Fruit fly (Drosophila melanogaster) whole organism, embryonic: ENCODE results near the gene bwa.

Experiments
- CG11398 ChIP-seq: fragments of 200-800 bp; sonication (Bioruptor generic); optimal IDR thresholded peaks from 2 replicates; lab custom pipeline; 2016; ENCODE audit warnings: missing biosample characterization, missing genetic modification characterization
- CG12219 ChIP-seq: fragments of 200-800 bp; sonication (Bioruptor generic); optimal IDR thresholded peaks from 3 replicates; lab custom pipeline; 2018; ENCODE audit warnings: missing biosample characterization, mild to moderate bottlenecking, missing genetic modification characterization
- CG12769 ChIP-seq: fragments of 200-800 bp; sonication (Bioruptor generic); optimal IDR thresholded peaks from 2 replicates; lab custom pipeline; 2019; ENCODE audit warnings: missing biosample characterization, mild to moderate bottlenecking, missing genetic modification characterization, moderate library complexity
- CG15514 ChIP-seq: fragments of 200-800 bp; sonication (Bioruptor generic); optimal IDR thresholded peaks from 3 replicates; lab custom pipeline; 2017; ENCODE audit warnings: missing biosample characterization, missing genetic modification characterization, mild to moderate bottlenecking, moderate library complexity, missing genetic modification reagents
- CG16815 ChIP-seq: fragments of 200-800 bp; sonication (Bioruptor generic); optimal IDR thresholded peaks from 3 replicates; lab custom pipeline; 2017; ENCODE audit warnings: missing biosample characterization, mild to moderate bottlenecking, missing genetic modification characterization
- CG16863 ChIP-seq: fragments of 200-800 bp; sonication (Bioruptor generic); optimal IDR thresholded peaks from 3 replicates; lab custom pipeline; 2016; ENCODE audit warnings: missing biosample characterization, missing genetic modification characterization
- CG2129 ChIP-seq: fragments of 200-800 bp; sonication (Bioruptor generic); IDR thresholded peaks from 2 replicates; pipeline ENCODE4 v1.3.6; 2022; ENCODE audit warnings: missing biosample characterization, missing genetic modification characterization; ENCODE audit not compliant: partially characterized antibody
- CG2202 ChIP-seq: fragments of 200-800 bp; sonication (Bioruptor generic); optimal IDR thresholded peaks from 2 replicates; lab custom pipeline; 2018; ENCODE audit warnings: missing biosample characterization, mild to moderate bottlenecking, missing genetic modification characterization
- CG2678 ChIP-seq: fragments of 200-800 bp; sonication (Bioruptor generic); optimal IDR thresholded peaks from 3 replicates; lab custom pipeline; 2019; ENCODE audit warnings: missing biosample characterization, mild to moderate bottlenecking, missing genetic modification characterization, moderate library complexity
- CG2889 ChIP-seq: fragments of 200-800 bp; sonication (Bioruptor generic); IDR thresholded peaks from 3 replicates; pipeline ENCODE4 v1.3.6; 2022; ENCODE audit warnings: missing biosample characterization, missing genetic modification characterization
- CG3065 ChIP-seq: fragments of 200-800 bp; sonication (Bioruptor generic); optimal IDR thresholded peaks from 2 replicates; lab custom pipeline; 2016; ENCODE audit warnings: missing biosample characterization, missing genetic modification characterization
- CG3163 ChIP-seq: fragments of 200-800 bp; sonication (Bioruptor generic); optimal IDR thresholded peaks from 3 replicates; lab custom pipeline; 2016; ENCODE audit warnings: missing biosample characterization, missing genetic modification characterization
- CG32767 ChIP-seq: fragments of 200-800 bp; sonication (Bioruptor generic); IDR thresholded peaks from 2 replicates; pipeline ENCODE4 v1.3.6; 2022; ENCODE audit warnings: missing biosample characterization, missing genetic modification characterization
- CG5245 ChIP-seq: fragments of 200-800 bp; sonication (Bioruptor generic); optimal IDR thresholded peaks from 3 replicates; lab custom pipeline; 2016; ENCODE audit warnings: missing biosample characterization, missing genetic modification characterization
- CG6854 ChIP-seq: fragments of 200-800 bp; sonication (Bioruptor generic); optimal IDR thresholded peaks from 3 replicates; lab custom pipeline; 2017; ENCODE audit warnings: missing biosample characterization, mild to moderate bottlenecking, missing genetic modification characterization
- CG7928 ChIP-seq: fragments of 200-800 bp; sonication (Bioruptor generic); optimal IDR thresholded peaks from 2 replicates; lab custom pipeline; 2017; ENCODE audit warnings: missing biosample characterization, mild to moderate bottlenecking, missing genetic modification characterization
- CG8944 ChIP-seq: fragments of 200-800 bp; sonication (Bioruptor generic); optimal IDR thresholded peaks from 3 replicates; lab custom pipeline; 2016; ENCODE audit warnings: missing biosample characterization, missing genetic modification characterization
- Dfd ChIP-seq, 2 experiments: fragments of >200 bp; optimal IDR thresholded peaks; 2 replicates each; lab custom pipeline; 2017; ENCODE audit warnings: missing biosample characterization in 2 of 2, missing genetic modification characterization in 2 of 2
- Dip3 ChIP-seq: fragments of 200-800 bp; sonication (Bioruptor generic); optimal IDR thresholded peaks from 3 replicates; lab custom pipeline; 2016; ENCODE audit warnings: missing biosample characterization, missing genetic modification characterization
- Doc3 ChIP-seq: fragments of 200-800 bp; sonication (Bioruptor generic); IDR thresholded peaks from 3 replicates; pipeline ENCODE4 v1.3.6; 2022; ENCODE audit warnings: missing biosample characterization, missing genetic modification characterization; ENCODE audit not compliant: partially characterized antibody
- HHEX ChIP-seq: fragments of 200-800 bp; sonication (Bioruptor generic); optimal IDR thresholded peaks from 3 replicates; lab custom pipeline; 2017; ENCODE audit warnings: missing biosample characterization, mild to moderate bottlenecking, missing genetic modification characterization, missing genetic modification reagents
- HmgD ChIP-seq: fragments of 200-800 bp; sonication (Bioruptor generic); optimal IDR thresholded peaks from 3 replicates; lab custom pipeline; 2016; ENCODE audit warnings: missing biosample characterization, missing genetic modification characterization
- Hmr ChIP-seq: fragments of 200-800 bp; sonication (Bioruptor generic); optimal IDR thresholded peaks from 3 replicates; lab custom pipeline; 2017; ENCODE audit warnings: mild to moderate bottlenecking, missing biosample characterization, missing genetic modification reagents, missing genetic modification characterization
- NfI ChIP-seq: fragments of 200-800 bp; sonication (Bioruptor generic); optimal IDR thresholded peaks from 3 replicates; lab custom pipeline; 2018; ENCODE audit warnings: missing biosample characterization, mild to moderate bottlenecking, missing genetic modification characterization, moderate library complexity
- Oaz ChIP-seq: fragments of 200-800 bp; sonication (Bioruptor generic); IDR thresholded peaks from 2 replicates; pipeline ENCODE4 v1.3.6; 2022; ENCODE audit warnings: missing biosample characterization, missing genetic modification characterization
- Sox102F ChIP-seq: fragments of 200-800 bp; sonication (Bioruptor generic); optimal IDR thresholded peaks from 2 replicates; lab custom pipeline; 2018; ENCODE audit warnings: missing biosample characterization, mild to moderate bottlenecking, missing genetic modification characterization, moderate library complexity
- Ssrp ChIP-seq: fragments of 200-800 bp; sonication (Bioruptor generic); optimal IDR thresholded peaks from 2 replicates; lab custom pipeline; 2018; ENCODE audit warnings: missing biosample characterization, mild to moderate bottlenecking, missing genetic modification characterization, moderate library complexity
- Trl ChIP-seq, 3 experiments: fragments of >200 bp in 2 of 3; fragments of 200-800 bp in 1 of 3; sonication (Bioruptor generic) in 1 of 3; optimal IDR thresholded peaks; 2 replicates in 1 of 3; 3 replicates in 2 of 3; lab custom pipeline; 2016 to 2017; ENCODE audit warnings: missing biosample characterization in 1 of 3, missing genetic modification characterization in 1 of 3
- abd-A ChIP-seq: fragments of 200-800 bp; sonication (Bioruptor generic); optimal IDR thresholded peaks from 3 replicates; lab custom pipeline; 2019; ENCODE audit warnings: missing biosample characterization, mild to moderate bottlenecking, missing genetic modification characterization, moderate library complexity
- ac ChIP-seq: fragments of 200-800 bp; sonication (Bioruptor generic); optimal IDR thresholded peaks from 3 replicates; lab custom pipeline; 2017; ENCODE audit warnings: missing biosample characterization, mild to moderate bottlenecking, missing genetic modification characterization
- ap ChIP-seq: fragments of 200-800 bp; sonication (Bioruptor generic); IDR thresholded peaks from 2 replicates; pipeline ENCODE4 v1.3.6; 2022; ENCODE audit warnings: missing biosample characterization, missing genetic modification characterization
- ato ChIP-seq: fragments of 200-800 bp; sonication (Bioruptor generic); IDR thresholded peaks from 2 replicates; pipeline ENCODE4 v1.3.6; 2022; ENCODE audit warnings: missing biosample characterization, missing genetic modification characterization; ENCODE audit not compliant: partially characterized antibody
- cad ChIP-seq: fragments of >200 bp; optimal IDR thresholded peaks from 2 replicates; lab custom pipeline; 2017; ENCODE audit warnings: missing biosample characterization, missing genetic modification characterization
- cato ChIP-seq: fragments of 200-800 bp; sonication (Bioruptor generic); optimal IDR thresholded peaks from 2 replicates; lab custom pipeline; 2016; ENCODE audit warnings: missing biosample characterization, missing genetic modification characterization, borderline replicate concordance
- dimm ChIP-seq: fragments of 200-800 bp; sonication (Bioruptor generic); IDR thresholded peaks from 2 replicates; pipeline ENCODE4 v1.3.6; 2022; ENCODE audit warnings: missing biosample characterization, missing genetic modification characterization
- dmrt11E ChIP-seq: fragments of 200-800 bp; sonication (Bioruptor generic); optimal IDR thresholded peaks from 3 replicates; lab custom pipeline; 2018; ENCODE audit warnings: missing biosample characterization, mild to moderate bottlenecking, missing genetic modification characterization, moderate library complexity
- ems ChIP-seq: fragments of 200-800 bp; sonication (Bioruptor generic); optimal IDR thresholded peaks from 3 replicates; lab custom pipeline; 2016; ENCODE audit warnings: missing biosample characterization, missing genetic modification characterization
- ftz-f1 ChIP-seq: fragments of 200-800 bp; sonication (Bioruptor generic); optimal IDR thresholded peaks from 2 replicates; lab custom pipeline; 2016; ENCODE audit warnings: missing biosample characterization, missing genetic modification characterization
- hb ChIP-seq: fragments of 200-800 bp; sonication (Bioruptor generic); IDR thresholded peaks from 3 replicates; pipeline ENCODE4 v1.3.6; 2022; ENCODE audit warnings: missing biosample characterization, missing genetic modification characterization; ENCODE audit not compliant: partially characterized antibody
- nerfin-1 ChIP-seq: fragments of 200-800 bp; sonication (Bioruptor generic); optimal IDR thresholded peaks from 3 replicates; lab custom pipeline; 2019; ENCODE audit warnings: missing biosample characterization, mild to moderate bottlenecking, missing genetic modification characterization, moderate library complexity
- nom ChIP-seq: fragments of 200-800 bp; sonication (Bioruptor generic); optimal IDR thresholded peaks from 2 replicates; lab custom pipeline; 2017; ENCODE audit warnings: missing biosample characterization, missing genetic modification characterization, mild to moderate bottlenecking, moderate library complexity, missing genetic modification reagents
- onecut ChIP-seq: fragments of 200-800 bp; sonication (Bioruptor generic); IDR thresholded peaks from 2 replicates; pipeline ENCODE4 v1.3.6; 2022; ENCODE audit warnings: missing biosample characterization, missing genetic modification characterization
- pfk ChIP-seq: fragments of 200-800 bp; sonication (Bioruptor generic); optimal IDR thresholded peaks from 2 replicates; lab custom pipeline; 2018; ENCODE audit warnings: missing biosample characterization, mild to moderate bottlenecking, missing genetic modification characterization, moderate library complexity
- pum ChIP-seq: fragments of 200-800 bp; sonication (Bioruptor generic); optimal IDR thresholded peaks from 2 replicates; lab custom pipeline; 2016; ENCODE audit warnings: missing biosample characterization, missing genetic modification characterization
- seq ChIP-seq: fragments of 200-800 bp; sonication (Bioruptor generic); IDR thresholded peaks from 2 replicates; pipeline ENCODE4 v1.3.6; 2022; ENCODE audit warnings: missing biosample characterization, missing genetic modification characterization
- sr ChIP-seq: fragments of 200-800 bp; sonication (Bioruptor generic); IDR thresholded peaks from 3 replicates; pipeline ENCODE4 v1.3.6; 2022; ENCODE audit warnings: missing biosample characterization, missing genetic modification characterization
- tll ChIP-seq, 2 experiments: fragments of 200-800 bp in 1 of 2; fragments of >200 bp in 1 of 2; sonication (Bioruptor generic) in 1 of 2; optimal IDR thresholded peaks; 2 replicates each; lab custom pipeline; 2017 to 2019; ENCODE audit warnings: missing biosample characterization in 2 of 2, missing genetic modification characterization in 2 of 2, mild to moderate bottlenecking in 1 of 2, moderate library complexity in 1 of 2
- yki ChIP-seq: fragments of >200 bp; optimal IDR thresholded peaks from 3 replicates; lab custom pipeline; 2018

bwa gene

dm6 chr2L:20084785-20085555 is 18.8 kb downstream of the bwa start, which contains the start of gene fok (continued):
- TF ChIP-seq HHEX (GFP tag; lab: Kevin White, UChicago) (peak; percentile 97), seq (GFP tag; lab: Robert Waterston, UW) (peak; percentile 97), CG2202 (peak; percentile 91), CG3065 (GFP tag; lab: Kevin White, UChicago) (peak; percentile 90), CG8944 (GFP tag; lab: Kevin White, UChicago) (peak; percentile 89), pfk (peak; percentile 65), onecut (GFP tag; lab: Robert Waterston, UW) (peak; percentile 93), Trl (optimal IDR thresholded peaks at IDR 0.05; lab: Kevin White, UChicago) (peak in 1 of 2 experiments; percentile 23), Trl (GFP tag; optimal IDR thresholded peaks at IDR 0.05; lab: Kevin White, UChicago) (peak; percentile 93), ato (GFP tag; lab: Robert Waterston, UW) (no peak), yki (lab: Kevin White, UChicago) (no peak), Dfd (GFP tag; optimal IDR thresholded peaks at IDR 0.05; lab: Kevin White, UChicago) (no peak), cad (GFP tag; lab: Kevin White, UChicago) (no peak), Dip3 (GFP tag; lab: Kevin White, UChicago) (peak; percentile 92), ac (GFP tag; lab: Kevin White, UChicago) (peak; percentile 89), CG12219 (peak; percentile 97), CG3163 (peak; percentile 80), NfI (peak; percentile 96), Sox102F (GFP tag; lab: Kevin White, UChicago) (peak; percentile 95), dimm (peak; percentile 85), Hmr (peak; percentile 98), Doc3 (0 out of 3 replicates have a peak, but pooled peaks have one; percentile 31), CG16863 (GFP tag; lab: Kevin White, UChicago) (peak; percentile 95), CG15514 (peak; percentile 92), hb (GFP tag; lab: Robert Waterston, UW) (no peak), CG7928 (peak; percentile 79), CG12769 (tag; lab: Kevin White, UChicago) (peak; percentile 95), dmrt11E (tag; lab: Kevin White, UChicago) (peak; percentile 90), ems (GFP tag; lab: Kevin White, UChicago) (peak; percentile 95), CG32767 (peak; percentile 93), sr (GFP tag; lab: Robert Waterston, UW) (peak; percentile 88), ftz-f1 (GFP tag; lab: Kevin White, UChicago) (peak; percentile 83), nerfin-1 (tag; lab: Kevin White, UChicago) (peak; percentile 95), CG11398 (GFP tag; lab: Kevin White, UChicago) (peak; percentile 92), CG16815 (peak; percentile 93), Oaz (peak; percentile 92), CG6854 (GFP tag; lab: Kevin White, UChicago) (peak; percentile 95), pum (peak; percentile 93), ap (peak; percentile 84), CG2678 (tag; lab: Kevin White, UChicago) (peak; percentile 99), CG5245 (GFP tag; lab: Kevin White, UChicago) (peak; percentile 90), CG2129 (GFP tag; lab: Robert Waterston, UW) (no peak), HmgD (GFP tag; lab: Kevin White, UChicago) (peak; percentile 70), Ssrp (tag; lab: Kevin White, UChicago) (peak; percentile 93), abd-A (tag; lab: Kevin White, UChicago) (peak; percentile 97), nom (GFP tag; lab: Kevin White, UChicago) (peak; percentile 96), CG2889 (GFP tag; lab: Robert Waterston, UW) (peak; percentile 89), tll (GFP tag; optimal IDR thresholded peaks at IDR 0.05; lab: Kevin White, UChicago) (peak in 1 of 2 experiments; percentile 23), cato (peak; percentile 91)
